Worm (Caenorhabditis elegans) whole organism, L2 larva: ENCODE data around the gene reps-1.

Experiments used
- R02D3.7 ChIP-seq: fragments of 150-350 bp; optimal IDR thresholded peaks from 2 replicates; lab custom pipeline; 2014; ENCODE audit warnings: missing biosample characterization, missing genetic modification characterization
- alr-1 ChIP-seq: fragments of 150-350 bp; optimal IDR thresholded peaks from 2 replicates; lab custom pipeline; 2014; ENCODE audit warnings: missing biosample characterization, missing genetic modification characterization
- blmp-1 ChIP-seq: sonication (generic microtip); optimal IDR thresholded peaks from 2 replicates; lab custom pipeline; 2017; ENCODE audit warnings: missing genetic modification characterization, mild to moderate bottlenecking, missing compliant biosample characterization, antibody characterized with exemption, moderate library complexity; ENCODE audit not compliant: insufficient read depth
- ceh-82 ChIP-seq: fragments of 150-350 bp; optimal IDR thresholded peaks from 2 replicates; lab custom pipeline; 2014; ENCODE audit warnings: missing biosample characterization, missing genetic modification characterization
- dmd-4 ChIP-seq: sonication (generic microtip); optimal IDR thresholded peaks from 2 replicates; lab custom pipeline; 2017; ENCODE audit warnings: missing biosample characterization, missing genetic modification characterization
- elt-1 ChIP-seq: fragments of 150-350 bp; optimal IDR thresholded peaks from 2 replicates; lab custom pipeline; 2014; ENCODE audit warnings: missing biosample characterization, missing genetic modification characterization
- nhr-11 ChIP-seq: fragments of 150-350 bp; optimal IDR thresholded peaks from 2 replicates; lab custom pipeline; 2014; ENCODE audit warnings: missing biosample characterization, missing genetic modification characterization
- nhr-237 ChIP-seq: fragments of 150-350 bp; optimal IDR thresholded peaks from 2 replicates; lab custom pipeline; 2014; ENCODE audit warnings: missing biosample characterization, missing genetic modification characterization
- nhr-6 ChIP-seq: fragments of 150-350 bp; optimal IDR thresholded peaks from 2 replicates; lab custom pipeline; 2014; ENCODE audit warnings: missing biosample characterization, missing genetic modification characterization
- unc-55 ChIP-seq: fragments of 150-350 bp; sonication (generic microtip); optimal IDR thresholded peaks from 3 replicates; lab custom pipeline; 2014; ENCODE audit warnings: missing biosample characterization, missing genetic modification reagents, missing genetic modification characterization
- unc-62 ChIP-seq: fragments of 150-350 bp; optimal IDR thresholded peaks from 2 replicates; lab custom pipeline; 2014; ENCODE audit warnings: missing biosample characterization, missing genetic modification reagents, missing genetic modification characterization
- zag-1 ChIP-seq: fragments of 150-350 bp; optimal IDR thresholded peaks from 2 replicates; lab custom pipeline; 2014; ENCODE audit warnings: missing biosample characterization, missing genetic modification characterization
- ztf-11 ChIP-seq: sonication (generic microtip); optimal IDR thresholded peaks from 2 replicates; lab custom pipeline; 2017; ENCODE audit warnings: missing biosample characterization, missing genetic modification characterization

DNA sequence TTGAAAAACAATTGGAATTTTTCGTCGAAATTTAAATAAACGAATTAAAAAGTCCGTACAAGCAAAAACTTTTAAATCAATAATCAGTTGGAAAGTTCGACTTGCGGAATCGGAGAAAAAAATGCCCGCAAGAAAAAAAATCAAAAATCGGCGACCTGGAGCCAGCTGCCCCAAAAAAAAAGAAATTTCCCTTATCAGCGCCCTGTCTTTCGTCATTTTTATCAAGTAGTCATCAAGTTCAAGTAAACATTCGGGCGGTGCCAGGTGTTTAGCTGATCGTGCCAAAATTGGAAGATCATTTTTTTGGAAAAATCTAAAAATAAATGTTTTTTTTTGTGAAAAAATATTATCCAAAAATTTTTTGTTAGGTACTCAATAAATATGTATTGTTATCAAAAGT, 12.0 kb downstream of the reps-1 start:
- no peak for TF ChIP-seq alr-1 (tag; lab: Kevin White, UChicago)
- TF ChIP-seq ceh-82 (tag; lab: Kevin White, UChicago) = no peak
- TF ChIP-seq unc-62 (GFP tag; lab: Kevin White, UChicago) = no peak
- no peak for TF ChIP-seq ztf-11 (tag; lab: Kevin White, UChicago)
- no peak for TF ChIP-seq nhr-237
- TF ChIP-seq nhr-11 (tag; lab: Kevin White, UChicago) = no peak
- no peak for TF ChIP-seq elt-1 (tag; lab: Kevin White, UChicago)
- TF ChIP-seq nhr-6 (tag; lab: Kevin White, UChicago) = no peak
- TF ChIP-seq dmd-4 (tag; lab: Kevin White, UChicago) = no peak
- no peak for TF ChIP-seq zag-1 (tag; lab: Kevin White, UChicago)
- TF ChIP-seq unc-55 (GFP tag; lab: Kevin White, UChicago) = no peak
- no peak for TF ChIP-seq R02D3.7 (tag; lab: Kevin White, UChicago)
- TF ChIP-seq blmp-1 (tag; lab: Kevin White, UChicago) = no peak
